Worm (Caenorhabditis elegans) whole organism, L4 larva: ENCODE results near the gene F12F6.7.

ENCODE experiments used
- F10B5.3 ChIP-seq: sonication (generic microtip); optimal IDR thresholded peaks from 2 replicates; lab custom pipeline; 2016; ENCODE audit warnings: mild to moderate bottlenecking, missing genetic modification characterization, missing compliant biosample characterization
- F26F4.8 ChIP-seq: fragments of 200-800 bp; sonication (Bioruptor generic); conservative IDR thresholded peaks from 2 replicates; pipeline ENCODE4 v1.3.6; 2022; ENCODE audit warnings: missing genetic modification characterization, missing compliant biosample characterization
- F37D6.2 ChIP-seq: sonication (generic microtip); optimal IDR thresholded peaks from 2 replicates; lab custom pipeline; 2016; ENCODE audit warnings: mild to moderate bottlenecking, missing genetic modification characterization, missing compliant biosample characterization
- F44E2.7 ChIP-seq: fragments of 200-800 bp; sonication (Bioruptor generic); IDR thresholded peaks from 2 replicates; pipeline ENCODE4 v2.1.2; 2022; ENCODE audit warnings: missing genetic modification characterization, missing compliant biosample characterization
- T26A8.4 ChIP-seq: fragments of 200-800 bp; sonication (Bioruptor generic); IDR thresholded peaks from 2 replicates; pipeline ENCODE4 v1.3.6; 2022; ENCODE audit warnings: missing genetic modification characterization, missing compliant biosample characterization
- Y5F2A.4 ChIP-seq: fragments of 200-800 bp; sonication (Bioruptor generic); optimal IDR thresholded peaks from 2 replicates; lab custom pipeline; 2018; ENCODE audit warnings: mild to moderate bottlenecking, missing genetic modification characterization, missing compliant biosample characterization
- ZK546.5 ChIP-seq, 2 experiments: sonication (generic microtip); optimal IDR thresholded peaks; 2 replicates each; lab custom pipeline; 2017; ENCODE audit warnings: missing biosample characterization in 2 of 2, missing genetic modification characterization in 2 of 2
- aha-1 ChIP-seq: fragments of 150-350 bp; peaks from one replicate; lab custom pipeline; 2014; ENCODE audit warnings: missing biosample characterization, missing genetic modification characterization
- arid-1 ChIP-seq: fragments of 200-800 bp; sonication (Bioruptor generic); conservative IDR thresholded peaks from 2 replicates; pipeline ENCODE4 v1.3.6; 2022; ENCODE audit warnings: missing genetic modification reagents, missing genetic modification characterization, missing compliant biosample characterization
- ceh-20 ChIP-seq: fragments of 200-800 bp; sonication (Bioruptor generic); IDR thresholded peaks from 2 replicates; pipeline ENCODE4 v1.3.6; 2022; ENCODE audit warnings: missing genetic modification reagents, missing genetic modification characterization, missing compliant biosample characterization
- ceh-28 ChIP-seq: fragments of 150-350 bp; optimal IDR thresholded peaks from 2 replicates; lab custom pipeline; 2014; ENCODE audit warnings: missing biosample characterization, missing genetic modification reagents, missing genetic modification characterization
- ceh-62 ChIP-seq: sonication (generic microtip); optimal IDR thresholded peaks from 2 replicates; lab custom pipeline; 2017; ENCODE audit warnings: missing biosample characterization, missing genetic modification characterization
- daf-16 ChIP-seq, 3 experiments: sonication (generic microtip); optimal IDR thresholded peaks; 2 replicates each; lab custom pipeline; 2016 to 2017; ENCODE audit warnings: missing genetic modification characterization in 3 of 3, missing genetic modification reagents in 3 of 3, mild to moderate bottlenecking in 2 of 3, missing compliant biosample characterization in 2 of 3, missing biosample characterization in 1 of 3, moderate library complexity in 1 of 3
- dve-1 ChIP-seq: sonication (generic microtip); optimal IDR thresholded peaks from 2 replicates; lab custom pipeline; 2017; ENCODE audit warnings: antibody characterized with exemption, mild to moderate bottlenecking, missing genetic modification characterization, missing compliant biosample characterization; ENCODE audit not compliant: insufficient read depth
- egl-43 ChIP-seq: fragments of 200-800 bp; sonication (Bioruptor generic); IDR thresholded peaks from 2 replicates; pipeline ENCODE4 v1.3.6; 2022; ENCODE audit warnings: missing genetic modification reagents, missing genetic modification characterization, missing compliant biosample characterization
- fkh-10 ChIP-seq: fragments of 150-350 bp; optimal IDR thresholded peaks from 2 replicates; lab custom pipeline; 2014; ENCODE audit warnings: missing biosample characterization, missing genetic modification reagents, missing genetic modification characterization
- gei-8 ChIP-seq: fragments of 200-800 bp; sonication (Bioruptor generic); optimal IDR thresholded peaks from 2 replicates; lab custom pipeline; 2018; ENCODE audit warnings: mild to moderate bottlenecking, missing genetic modification characterization, missing compliant biosample characterization
- hif-1 ChIP-seq, 2 experiments: sonication (generic microtip); optimal IDR thresholded peaks; 2 replicates each; lab custom pipeline; 2016 to 2017; ENCODE audit warnings: missing compliant biosample characterization in 2 of 2, missing genetic modification characterization in 2 of 2, missing genetic modification reagents in 2 of 2, missing genotype in 2 of 2, mild to moderate bottlenecking in 1 of 2
- hlh-11 ChIP-seq: fragments of 200-800 bp; sonication (Bioruptor generic); optimal IDR thresholded peaks from 2 replicates; lab custom pipeline; 2018; ENCODE audit warnings: mild to moderate bottlenecking, missing genetic modification characterization, missing compliant biosample characterization
- hlh-30 ChIP-seq: sonication (generic microtip); optimal IDR thresholded peaks from 2 replicates; lab custom pipeline; 2017; ENCODE audit warnings: antibody characterized with exemption, mild to moderate bottlenecking, missing genetic modification characterization, missing compliant biosample characterization; ENCODE audit not compliant: insufficient read depth
- hmg-1.1 ChIP-seq: fragments of 200-800 bp; sonication (Bioruptor generic); IDR thresholded peaks from 2 replicates; pipeline ENCODE4 v1.3.6; 2022; ENCODE audit warnings: missing genetic modification reagents, missing genetic modification characterization, missing compliant biosample characterization
- lin-13 ChIP-seq: fragments of 150-350 bp; optimal IDR thresholded peaks from 2 replicates; lab custom pipeline; 2014; ENCODE audit warnings: missing biosample characterization, missing genetic modification reagents, missing genetic modification characterization
- lin-29 ChIP-seq: fragments of 200-800 bp; sonication (Bioruptor generic); IDR thresholded peaks from 2 replicates; pipeline ENCODE4 v1.3.6; 2022; ENCODE audit warnings: missing genetic modification reagents, missing genetic modification characterization, missing compliant biosample characterization
- lin-39 ChIP-seq: fragments of 150-350 bp; optimal IDR thresholded peaks from 2 replicates; lab custom pipeline; 2014; ENCODE audit warnings: missing biosample characterization, missing genetic modification reagents, missing genetic modification characterization
- lir-3 ChIP-seq: sonication (generic microtip); optimal IDR thresholded peaks from 2 replicates; lab custom pipeline; 2016; ENCODE audit warnings: mild to moderate bottlenecking, missing genetic modification characterization, missing compliant biosample characterization
- madf-9 ChIP-seq: fragments of 200-800 bp; sonication (Bioruptor generic); conservative IDR thresholded peaks from 2 replicates; pipeline ENCODE4 v1.3.6; 2022; ENCODE audit warnings: missing genetic modification reagents, missing genetic modification characterization, missing compliant biosample characterization
- mdt-29 ChIP-seq: fragments of 200-800 bp; sonication (Bioruptor generic); IDR thresholded peaks from 2 replicates; pipeline ENCODE4 v1.3.6; 2022; ENCODE audit warnings: missing genetic modification reagents, missing genetic modification characterization, missing compliant biosample characterization
- mep-1 ChIP-seq: fragments of 150-350 bp; sonication (generic microtip); optimal IDR thresholded peaks from 3 replicates; lab custom pipeline; 2014; ENCODE audit warnings: missing biosample characterization, missing genetic modification characterization
- mes-2 ChIP-seq: sonication (generic microtip); optimal IDR thresholded peaks from 2 replicates; lab custom pipeline; 2016; ENCODE audit warnings: missing genotype, mild to moderate bottlenecking, missing genetic modification characterization, missing compliant biosample characterization; ENCODE audit not compliant: poor library complexity, severe bottlenecking
- nhr-102 ChIP-seq: sonication (generic microtip); optimal IDR thresholded peaks from 2 replicates; lab custom pipeline; 2016; ENCODE audit warnings: mild to moderate bottlenecking, missing genetic modification characterization, moderate library complexity, missing compliant biosample characterization
- nhr-28 ChIP-seq: fragments of 150-350 bp; optimal IDR thresholded peaks from 2 replicates; lab custom pipeline; 2014; ENCODE audit warnings: missing biosample characterization, missing genetic modification characterization
- nhr-48 ChIP-seq: sonication (generic microtip); optimal IDR thresholded peaks from 2 replicates; lab custom pipeline; 2016; ENCODE audit warnings: mild to moderate bottlenecking, missing genetic modification characterization, missing compliant biosample characterization
- nhr-76 ChIP-seq: fragments of 150-350 bp; optimal IDR thresholded peaks from 2 replicates; lab custom pipeline; 2014; ENCODE audit warnings: missing biosample characterization, missing genetic modification characterization
- pha-4 ChIP-seq, 2 experiments: fragments of 150-350 bp in 1 of 2; fragments of 200-800 bp in 1 of 2; sonication (Bioruptor generic) in 1 of 2; IDR thresholded peaks in 1 of 2; optimal IDR thresholded peaks in 1 of 2; 2 replicates each; pipeline versions ENCODE4 v1.3.6 to Lab custom; 2014 to 2022; ENCODE audit warnings: missing genetic modification characterization in 2 of 2, missing genetic modification reagents in 2 of 2, missing biosample characterization in 1 of 2, missing compliant biosample characterization in 1 of 2
- rbr-2 ChIP-seq: sonication (generic microtip); optimal IDR thresholded peaks from 2 replicates; lab custom pipeline; 2016; ENCODE audit warnings: missing genotype, missing genetic modification characterization, missing compliant biosample characterization
- sdz-12 ChIP-seq: fragments of 200-800 bp; sonication (Bioruptor generic); optimal IDR thresholded peaks from 2 replicates; lab custom pipeline; 2018; ENCODE audit warnings: mild to moderate bottlenecking, missing genetic modification characterization, missing compliant biosample characterization
- set-16 ChIP-seq: fragments of 200-800 bp; sonication (Bioruptor generic); IDR thresholded peaks from 2 replicates; pipeline ENCODE4 v1.3.6; 2022; ENCODE audit warnings: missing genetic modification reagents, missing genetic modification characterization, missing compliant biosample characterization
- tra-1 ChIP-seq: fragments of 200-800 bp; sonication (Bioruptor generic); IDR thresholded peaks from 2 replicates; pipeline ENCODE4 v1.3.6; 2022; ENCODE audit warnings: missing genetic modification reagents, missing genetic modification characterization, missing compliant biosample characterization
- unc-130 ChIP-seq: sonication (generic microtip); optimal IDR thresholded peaks from 2 replicates; lab custom pipeline; 2016; ENCODE audit warnings: missing genetic modification reagents, missing genetic modification characterization, missing compliant biosample characterization
- unc-39 ChIP-seq: sonication (generic microtip); optimal IDR thresholded peaks from 2 replicates; lab custom pipeline; 2017; ENCODE audit warnings: missing biosample characterization, missing genetic modification characterization
- unc-62 ChIP-seq, 3 experiments: fragments of 150-350 bp in 1 of 3; sonication (generic microtip); optimal IDR thresholded peaks in 2 of 3; peaks in 1 of 3; 1 replicate in 1 of 3; 2 replicates in 2 of 3; lab custom pipeline; 2014 to 2017; ENCODE audit warnings: missing biosample characterization in 3 of 3, missing genetic modification characterization in 3 of 3, missing genetic modification reagents in 3 of 3, missing genotype in 1 of 3
- zfp-3 ChIP-seq: fragments of 200-800 bp; sonication (Bioruptor generic); conservative IDR thresholded peaks from 2 replicates; pipeline ENCODE4 v1.3.6; 2022; ENCODE audit warnings: missing genetic modification reagents, missing genetic modification characterization, missing compliant biosample characterization
- zip-2 ChIP-seq: fragments of 150-350 bp; optimal IDR thresholded peaks from 2 replicates; lab custom pipeline; 2014; ENCODE audit warnings: missing biosample characterization, missing genetic modification characterization
- ztf-7 ChIP-seq: fragments of 150-350 bp; optimal IDR thresholded peaks from 2 replicates; lab custom pipeline; 2014; ENCODE audit warnings: missing biosample characterization, missing genetic modification characterization

Gene F12F6.7

ce11 chrIV:11601721-11602405 is 40.2 kb upstream of the F12F6.7 start (continued):
- TF ChIP-seq lin-13 (GFP tag; lab: Kevin White, UChicago): peak; percentile 67
- TF ChIP-seq nhr-28 (tag; lab: Kevin White, UChicago): peak; percentile 31
- 0 out of 2 replicates have a peak, but pooled peaks have one; percentile 22 for TF ChIP-seq egl-43 (GFP tag; lab: Robert Waterston, UW)
- peak; percentile 48 for TF ChIP-seq hlh-30 (tag; lab: Kevin White, UChicago)
- TF ChIP-seq zfp-3 (GFP tag; lab: Robert Waterston, UW): 0 out of 2 replicates have a peak, but pooled peaks have one; percentile 33
- peak; percentile 70 for TF ChIP-seq mep-1 (tag; lab: Kevin White, UChicago)
- peak; percentile 46 for TF ChIP-seq hlh-11 (tag; lab: Kevin White, UChicago)
- TF ChIP-seq pha-4 (GFP tag; IDR thresholded peaks at IDR 0.05; lab: Robert Waterston, UW): peak; percentile 57; the same call in 1 of the 2 replicates
- TF ChIP-seq pha-4 (tag; optimal IDR thresholded peaks at IDR 0.05; lab: Kevin White, UChicago): no peak
- peak in 1 of 2 experiments; percentile 42 for TF ChIP-seq hif-1 (tag; optimal IDR thresholded peaks at IDR 0.05; lab: Kevin White, UChicago)
- no peak for TF ChIP-seq F44E2.7
- TF ChIP-seq ZK546.5 (tag; optimal IDR thresholded peaks at IDR 0.05; lab: Kevin White, UChicago): no peak
- peak; percentile 80 for TF ChIP-seq dve-1
- TF ChIP-seq mes-2: peak; percentile 86
- TF ChIP-seq fkh-10 (GFP tag; lab: Kevin White, UChicago): peak; percentile 27
- peak; percentile 58 for TF ChIP-seq hmg-1.1 (GFP tag; lab: Robert Waterston, UW)
- peak; percentile 35 for TF ChIP-seq nhr-48 (tag; lab: Kevin White, UChicago)
- peak; percentile 37 for TF ChIP-seq unc-130 (GFP tag; lab: Kevin White, UChicago)
- peak; percentile 6 for TF ChIP-seq Y5F2A.4
- no peak for TF ChIP-seq madf-9
- TF ChIP-seq daf-16 (GFP tag; optimal IDR thresholded peaks at IDR 0.05; lab: Kevin White, UChicago): no peak
- peak; percentile 28 for TF ChIP-seq daf-16 (tag; optimal IDR thresholded peaks at IDR 0.05; lab: Kevin White, UChicago)
- no peak for TF ChIP-seq F10B5.3 (tag; lab: Kevin White, UChicago)
- no peak for TF ChIP-seq zip-2
- no peak for TF ChIP-seq tra-1 (GFP tag; lab: Robert Waterston, UW)
- peak; percentile 54 for TF ChIP-seq nhr-102 (tag; lab: Kevin White, UChicago)
- TF ChIP-seq ceh-20 (GFP tag; lab: Robert Waterston, UW): no peak
- no peak for TF ChIP-seq ztf-7 (tag; lab: Kevin White, UChicago)
- TF ChIP-seq sdz-12: peak; percentile 42
- TF ChIP-seq T26A8.4 (GFP tag; lab: Robert Waterston, UW): peak; percentile 58
- TF ChIP-seq lin-29 (GFP tag; lab: Robert Waterston, UW): no peak
- TF ChIP-seq, all 104 proteins: peak for 36

ce11 chrIV:11599717-11600116 is 38.1 kb upstream of the F12F6.7 start:
- no peak for TF ChIP-seq daf-16 (GFP tag; optimal IDR thresholded peaks at IDR 0.05; lab: Kevin White, UChicago)
- no peak for TF ChIP-seq daf-16 (tag; optimal IDR thresholded peaks at IDR 0.05; lab: Kevin White, UChicago)
- peak in 1 of 2 experiments; percentile 98 for TF ChIP-seq unc-62 (GFP tag; optimal IDR thresholded peaks at IDR 0.05 in 1 of 2; lab: Kevin White, UChicago)
- TF ChIP-seq unc-62 (tag; optimal IDR thresholded peaks at IDR 0.05; lab: Kevin White, UChicago): no peak

- peak; percentile 92 for TF ChIP-seq aha-1 (tag; lab: Kevin White, UChicago)
- no peak for TF ChIP-seq gei-8
Observed at ce11 chrIV:11597079-11597478, 35.4 kb upstream of the F12F6.7 start.

- TF ChIP-seq rbr-2 (tag; lab: Kevin White, UChicago) (peak; percentile 50), F26F4.8 (GFP tag; lab: Robert Waterston, UW) (no peak), lir-3 (peak; percentile 1), sdz-12 (peak; percentile 65), mdt-29 (GFP tag; lab: Robert Waterston, UW) (no peak), madf-9 (no peak), ceh-28 (no peak), lin-39 (no peak), arid-1 (peak; percentile 45), set-16 (GFP tag; lab: Robert Waterston, UW) (peak; percentile 79), unc-39 (no peak), nhr-76 (tag; lab: Kevin White, UChicago) (no peak), F37D6.2 (tag; lab: Kevin White, UChicago) (no peak), ceh-62 (no peak)
Observed at ce11 chrIV:11594191-11594673, 32.6 kb upstream of the F12F6.7 start, which contains the start of gene mig-38. TSS of gene mig-38 (plus strand) at chrIV:11594244.
